Fruit fly (Drosophila melanogaster): ENCODE data around the gene Alg1.

DNA sequence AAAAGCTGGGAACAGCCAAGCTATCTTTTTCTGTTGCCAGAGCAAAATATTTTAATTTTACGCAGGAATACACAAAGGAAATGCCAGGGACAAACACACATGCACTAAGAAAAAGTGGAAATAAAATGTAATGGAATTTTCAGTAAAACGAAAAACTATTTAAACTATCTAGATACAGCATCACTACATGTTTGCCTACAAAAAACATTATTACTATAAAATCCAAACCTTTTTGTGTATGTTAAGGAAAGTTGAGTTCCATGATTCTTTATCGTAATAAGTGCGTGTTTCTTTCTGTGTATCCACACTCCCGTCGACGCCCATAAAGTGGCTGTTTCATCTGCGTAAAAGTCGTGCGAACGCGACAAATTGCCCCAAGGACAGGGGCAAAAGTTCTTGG, 38.2 kb upstream of the Alg1 start:
- TF ChIP-seq psq (GFP tag; optimal IDR thresholded peaks at IDR 0.05) (no peak), ftz-f1 (GFP tag; optimal IDR thresholded peaks at IDR 0.05) (no peak), fu2 (GFP tag; optimal IDR thresholded peaks at IDR 0.05) (no peak), slou (GFP tag; optimal IDR thresholded peaks at IDR 0.05) (no peak), CG2116 (GFP tag; optimal IDR thresholded peaks at IDR 0.05) (no peak), tup (GFP tag; optimal IDR thresholded peaks at IDR 0.05) (no peak), YL-1 (GFP tag; optimal IDR thresholded peaks at IDR 0.05) (no peak), vvl (GFP tag; IDR thresholded peaks at IDR 0.05) (no peak), Antp (GFP tag; optimal IDR thresholded peaks at IDR 0.05) (no peak), CG15269 (tag; optimal IDR thresholded peaks at IDR 0.05) (peak; percentile 20), NfI (GFP tag; optimal IDR thresholded peaks at IDR 0.05) (no peak), wdn (GFP tag; IDR thresholded peaks at IDR 0.05) (no peak), bowl (GFP tag; IDR thresholded peaks at IDR 0.05) (no peak)
